Worm (Caenorhabditis elegans): ENCODE measurements around the gene C45G7.4.

DNA sequence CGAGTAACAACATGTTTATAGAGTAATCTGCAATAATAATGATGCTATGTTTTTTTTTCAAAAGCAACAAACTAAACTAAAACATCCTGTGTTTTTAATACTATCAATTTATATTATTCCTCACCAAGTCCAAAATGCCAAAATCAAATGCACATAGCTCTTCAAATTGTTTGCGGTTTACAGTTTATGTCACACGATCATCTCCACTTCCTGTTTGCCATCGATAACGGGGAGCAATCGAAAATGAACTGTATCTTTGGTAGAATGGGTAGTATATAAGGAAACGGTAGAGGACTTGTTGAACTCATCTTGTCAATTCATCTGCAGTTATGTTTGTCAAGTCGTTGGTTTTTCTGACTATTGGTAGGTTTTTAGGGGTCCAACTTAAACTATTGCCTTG, 31.4 kb downstream of the C45G7.4 start, which contains the start of gene ilys-3:
- TF ChIP-seq ztf-23 (GFP tag; IDR thresholded peaks at IDR 0.05) (no peak), flt-1 (GFP tag; IDR thresholded peaks at IDR 0.05) (no peak), tab-1 (GFP tag; IDR thresholded peaks at IDR 0.05) (no peak), T22C8.4 (GFP tag; IDR thresholded peaks at IDR 0.05) (no peak), cog-1 (tag; optimal IDR thresholded peaks at IDR 0.05) (no peak), med-1 (GFP tag; optimal IDR thresholded peaks at IDR 0.05; ENCODE audit: insufficient read depth) (no peak), ztf-29 (GFP tag; IDR thresholded peaks at IDR 0.05) (no peak)
